Worm (Caenorhabditis elegans) whole organism, late embryonic: ENCODE results near the gene lmtr-5.

ENCODE experiments used
- F13H6.1 ChIP-seq: sonication (generic microtip); optimal IDR thresholded peaks from 2 replicates; lab custom pipeline; 2016; ENCODE audit warnings: missing genetic modification characterization, missing compliant biosample characterization
- K09A11.1 ChIP-seq: sonication (generic microtip); optimal IDR thresholded peaks from 2 replicates; lab custom pipeline; 2017; ENCODE audit warnings: antibody characterized with exemption, mild to moderate bottlenecking, missing genetic modification characterization, missing compliant biosample characterization; ENCODE audit not compliant: insufficient read depth
- ama-1 ChIP-seq: fragments of 150-350 bp; optimal IDR thresholded peaks from 2 replicates; lab custom pipeline; 2014
- elt-2 ChIP-seq: sonication (generic microtip); optimal IDR thresholded peaks from 2 replicates; lab custom pipeline; 2016; ENCODE audit warnings: missing genetic modification reagents, missing genetic modification characterization, missing compliant biosample characterization
- fkh-10 ChIP-seq: fragments of 150-350 bp; optimal IDR thresholded peaks from 2 replicates; lab custom pipeline; 2014; ENCODE audit warnings: missing biosample characterization, missing genetic modification reagents, missing genetic modification characterization
- nhr-11 ChIP-seq: fragments of 150-350 bp; optimal IDR thresholded peaks from 2 replicates; lab custom pipeline; 2014; ENCODE audit warnings: missing biosample characterization, missing genetic modification characterization
- pax-1 ChIP-seq: fragments of 150-350 bp; optimal IDR thresholded peaks from 2 replicates; lab custom pipeline; 2014; ENCODE audit warnings: missing biosample characterization, missing genetic modification characterization

DNA sequence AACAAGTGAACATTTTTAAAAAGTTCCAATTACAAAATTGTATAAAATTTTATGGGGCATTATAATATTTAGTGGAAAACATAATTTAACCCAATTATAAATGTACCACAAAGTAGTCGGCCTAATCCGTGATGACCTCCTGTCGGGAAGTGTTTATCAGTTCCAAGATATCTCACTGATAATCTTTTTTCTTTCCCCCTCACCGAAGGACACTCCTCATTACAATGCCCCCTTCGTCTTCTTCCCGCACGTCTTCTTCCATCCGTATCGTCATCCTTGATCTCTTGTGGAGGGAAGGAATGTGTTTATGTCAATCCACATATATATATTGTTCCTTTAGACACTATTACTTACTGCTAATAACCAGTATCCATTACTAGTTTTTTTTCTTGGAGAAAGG lies 18.2 kb upstream of the lmtr-5 start, which contains the start of gene R148.5:
- no peak for TF ChIP-seq nhr-11
- TF ChIP-seq fkh-10 (GFP tag; lab: Kevin White, UChicago), result no peak
- TF ChIP-seq ama-1 (lab: Kevin White, UChicago), result no peak
- no peak for TF ChIP-seq F13H6.1 (tag; lab: Kevin White, UChicago)
- TF ChIP-seq pax-1, result no peak
- TF ChIP-seq K09A11.1, result no peak
- TF ChIP-seq elt-2, result no peak
